Fruit fly (Drosophila melanogaster) whole organism, prepupa: ENCODE measurements around the gene Ir7g.

Experiments
- Blimp-1 ChIP-seq: fragments of 200-800 bp; sonication (Bioruptor generic); optimal IDR thresholded peaks from 3 replicates; lab custom pipeline; 2017; ENCODE audit warnings: missing biosample characterization, missing genetic modification characterization, mild to moderate bottlenecking, moderate library complexity, missing genetic modification reagents
- CG10631 ChIP-seq: fragments of 200-800 bp; sonication (Bioruptor generic); optimal IDR thresholded peaks from 2 replicates; lab custom pipeline; 2016; ENCODE audit warnings: missing biosample characterization, missing genetic modification characterization
- CG11762 ChIP-seq: fragments of 200-800 bp; sonication (Bioruptor generic); optimal IDR thresholded peaks from 3 replicates; lab custom pipeline; 2016; ENCODE audit warnings: missing biosample characterization, missing genetic modification characterization; ENCODE audit not compliant: insufficient read depth
- CG11902 ChIP-seq: fragments of 200-800 bp; sonication (Bioruptor generic); optimal IDR thresholded peaks from 3 replicates; lab custom pipeline; 2016; ENCODE audit warnings: missing biosample characterization, missing genetic modification characterization
- CG1621 ChIP-seq: fragments of 200-800 bp; sonication (Bioruptor generic); optimal IDR thresholded peaks from 3 replicates; lab custom pipeline; 2018; ENCODE audit warnings: missing biosample characterization, mild to moderate bottlenecking, missing genetic modification characterization
- CG16779 ChIP-seq: fragments of 200-800 bp; sonication (Bioruptor generic); optimal IDR thresholded peaks from 3 replicates; lab custom pipeline; 2017; ENCODE audit warnings: missing biosample characterization, mild to moderate bottlenecking, missing genetic modification characterization
- CG3032 ChIP-seq: fragments of 200-800 bp; optimal IDR thresholded peaks from 2 replicates; lab custom pipeline; 2019; ENCODE audit warnings: missing biosample characterization, mild to moderate bottlenecking, missing genetic modification characterization, moderate library complexity
- CG31627 ChIP-seq: fragments of 200-800 bp; sonication (Bioruptor generic); optimal IDR thresholded peaks from 3 replicates; lab custom pipeline; 2016; ENCODE audit warnings: missing biosample characterization, missing genetic modification characterization
- CG32006 ChIP-seq: fragments of 200-800 bp; sonication (Bioruptor generic); optimal IDR thresholded peaks from 3 replicates; lab custom pipeline; 2017; ENCODE audit warnings: missing biosample characterization, mild to moderate bottlenecking, missing genetic modification characterization
- CG34406 ChIP-seq: fragments of 200-800 bp; sonication (Bioruptor generic); optimal IDR thresholded peaks from 3 replicates; lab custom pipeline; 2016; ENCODE audit warnings: missing biosample characterization, missing genetic modification characterization
- CG3919 ChIP-seq: fragments of 200-800 bp; sonication (Bioruptor generic); optimal IDR thresholded peaks from 3 replicates; lab custom pipeline; 2016; ENCODE audit warnings: missing biosample characterization, missing genetic modification characterization
- CG4318 ChIP-seq: fragments of 200-800 bp; sonication (Bioruptor generic); optimal IDR thresholded peaks from 3 replicates; lab custom pipeline; 2017; ENCODE audit warnings: missing biosample characterization, mild to moderate bottlenecking, missing genetic modification characterization
- CG6163 ChIP-seq: fragments of 200-800 bp; sonication (Bioruptor generic); IDR thresholded peaks from 3 replicates; pipeline ENCODE4 v1.3.6; 2022; ENCODE audit warnings: missing biosample characterization, missing genetic modification characterization
- CG6276 ChIP-seq: fragments of 200-800 bp; sonication (Bioruptor generic); optimal IDR thresholded peaks from 2 replicates; lab custom pipeline; 2017; ENCODE audit warnings: missing biosample characterization, mild to moderate bottlenecking, missing genetic modification characterization
- CG6792 ChIP-seq: fragments of 200-800 bp; sonication (Bioruptor generic); optimal IDR thresholded peaks from 3 replicates; lab custom pipeline; 2016; ENCODE audit warnings: missing biosample characterization, missing genetic modification characterization
- CG6808 ChIP-seq: fragments of 200-800 bp; sonication (Bioruptor generic); optimal IDR thresholded peaks from 3 replicates; lab custom pipeline; 2017; ENCODE audit warnings: missing biosample characterization, missing genetic modification characterization, mild to moderate bottlenecking, moderate library complexity, missing genetic modification reagents
- CG7368 ChIP-seq: fragments of 200-800 bp; sonication (Bioruptor generic); optimal IDR thresholded peaks from 3 replicates; lab custom pipeline; 2016; ENCODE audit warnings: missing biosample characterization, missing genetic modification characterization
- CG8119 ChIP-seq: fragments of 200-800 bp; sonication (Bioruptor generic); IDR thresholded peaks from 3 replicates; pipeline ENCODE4 v1.3.6; 2022; ENCODE audit warnings: missing biosample characterization, missing genetic modification characterization
- CG8319 ChIP-seq: fragments of 200-800 bp; sonication (Bioruptor generic); optimal IDR thresholded peaks from 3 replicates; lab custom pipeline; 2016; ENCODE audit warnings: missing biosample characterization, missing genetic modification characterization
- Eip75B ChIP-seq: fragments of 200-800 bp; sonication (Bioruptor generic); optimal IDR thresholded peaks from 3 replicates; lab custom pipeline; 2016; ENCODE audit warnings: missing biosample characterization, missing genetic modification characterization
- Eip78C ChIP-seq: fragments of 200-800 bp; sonication (Bioruptor generic); peaks from one replicate; lab custom pipeline; 2016; ENCODE audit warnings: missing biosample characterization, missing genetic modification characterization
- Eip93F ChIP-seq: fragments of 200-800 bp; sonication (Bioruptor generic); optimal IDR thresholded peaks from 2 replicates; lab custom pipeline; 2016; ENCODE audit warnings: missing biosample characterization, mild to moderate bottlenecking, missing genetic modification characterization
- Ets21C ChIP-seq: fragments of 200-800 bp; sonication (Bioruptor generic); optimal IDR thresholded peaks from 3 replicates; lab custom pipeline; 2016; ENCODE audit warnings: missing biosample characterization, missing genetic modification characterization
- Gug ChIP-seq: fragments of 200-800 bp; sonication (Bioruptor generic); IDR thresholded peaks from 2 replicates; pipeline ENCODE4 v1.3.6; 2022; ENCODE audit warnings: missing biosample characterization, missing genetic modification characterization
- Hr38 ChIP-seq: sonication (Bioruptor generic); optimal IDR thresholded peaks from 2 replicates; lab custom pipeline; 2016; ENCODE audit warnings: missing biosample characterization, missing genetic modification characterization
- Hr39 ChIP-seq: fragments of 200-800 bp; sonication (Bioruptor generic); optimal IDR thresholded peaks from 2 replicates; lab custom pipeline; 2016; ENCODE audit warnings: missing biosample characterization, missing genetic modification characterization
- Lpt ChIP-seq: fragments of 200-800 bp; sonication (Bioruptor generic); optimal IDR thresholded peaks from 3 replicates; lab custom pipeline; 2016; ENCODE audit warnings: missing biosample characterization, missing genetic modification characterization
- Met ChIP-seq: fragments of 200-800 bp; sonication (Bioruptor generic); optimal IDR thresholded peaks from 3 replicates; lab custom pipeline; 2016; ENCODE audit warnings: missing biosample characterization, missing genetic modification characterization
- OdsH ChIP-seq: fragments of 200-800 bp; sonication (Bioruptor generic); optimal IDR thresholded peaks from 3 replicates; lab custom pipeline; 2016; ENCODE audit warnings: missing biosample characterization, missing genetic modification characterization
- Sox102F ChIP-seq: fragments of 200-800 bp; sonication (Bioruptor generic); optimal IDR thresholded peaks from 2 replicates; lab custom pipeline; 2016; ENCODE audit warnings: missing biosample characterization, mild to moderate bottlenecking, missing genetic modification characterization
- Sox14 ChIP-seq: fragments of 200-800 bp; sonication (Bioruptor generic); optimal IDR thresholded peaks from 3 replicates; lab custom pipeline; 2016; ENCODE audit warnings: missing biosample characterization, missing genetic modification characterization
- Sox15 ChIP-seq: fragments of 200-800 bp; sonication (Bioruptor generic); optimal IDR thresholded peaks from 3 replicates; lab custom pipeline; 2016; ENCODE audit warnings: missing biosample characterization, missing genetic modification characterization
- acj6 ChIP-seq: fragments of 200-800 bp; sonication (Bioruptor generic); optimal IDR thresholded peaks from 3 replicates; lab custom pipeline; 2016; ENCODE audit warnings: missing biosample characterization, missing genetic modification characterization
- dac ChIP-seq: fragments of 200-800 bp; sonication (Bioruptor generic); optimal IDR thresholded peaks from 2 replicates; lab custom pipeline; 2017; ENCODE audit warnings: missing biosample characterization, mild to moderate bottlenecking, missing genetic modification characterization
- dsx ChIP-seq: fragments of 200-800 bp; optimal IDR thresholded peaks from 3 replicates; lab custom pipeline; 2019; ENCODE audit warnings: missing biosample characterization, mild to moderate bottlenecking, missing genetic modification characterization, moderate library complexity; ENCODE audit not compliant: poor library complexity, severe bottlenecking
- esn ChIP-seq: fragments of 200-800 bp; sonication (Bioruptor generic); optimal IDR thresholded peaks from 2 replicates; lab custom pipeline; 2016; ENCODE audit warnings: missing biosample characterization, mild to moderate bottlenecking, missing genetic modification characterization, moderate library complexity
- fd59A ChIP-seq: fragments of 200-800 bp; sonication (Bioruptor generic); optimal IDR thresholded peaks from 2 replicates; lab custom pipeline; 2017; ENCODE audit warnings: missing biosample characterization, mild to moderate bottlenecking, missing genetic modification characterization, missing genetic modification reagents
- fd85E ChIP-seq: fragments of 200-800 bp; sonication (Bioruptor generic); optimal IDR thresholded peaks from 3 replicates; lab custom pipeline; 2016; ENCODE audit warnings: missing biosample characterization, missing genetic modification characterization
- fkh ChIP-seq: fragments of 200-800 bp; sonication (Bioruptor generic); optimal IDR thresholded peaks from 3 replicates; lab custom pipeline; 2017; ENCODE audit warnings: missing biosample characterization, mild to moderate bottlenecking, missing genetic modification characterization, moderate library complexity
- pdm3 ChIP-seq: fragments of 200-800 bp; sonication (Bioruptor generic); optimal IDR thresholded peaks from 3 replicates; lab custom pipeline; 2016; ENCODE audit warnings: missing biosample characterization, missing genetic modification characterization
- salr ChIP-seq, 2 experiments: fragments of 200-800 bp; sonication (Bioruptor generic); optimal IDR thresholded peaks; 3 replicates each; lab custom pipeline; 2016 to 2018; ENCODE audit warnings: missing biosample characterization in 2 of 2, missing genetic modification characterization in 2 of 2, mild to moderate bottlenecking in 1 of 2
- ss ChIP-seq, 2 experiments: fragments of 200-800 bp; sonication (Bioruptor generic); optimal IDR thresholded peaks; 2 replicates in 1 of 2; 3 replicates in 1 of 2; lab custom pipeline; 2017 to 2018; ENCODE audit warnings: mild to moderate bottlenecking in 2 of 2, missing biosample characterization in 2 of 2, missing genetic modification characterization in 2 of 2, moderate library complexity in 1 of 2
- svp ChIP-seq: fragments of 200-800 bp; sonication (Bioruptor generic); peaks from one replicate; lab custom pipeline; 2016; ENCODE audit warnings: missing biosample characterization, missing genetic modification characterization
- topi ChIP-seq: fragments of 200-800 bp; sonication (Bioruptor generic); optimal IDR thresholded peaks from 3 replicates; lab custom pipeline; 2016; ENCODE audit warnings: missing biosample characterization, missing genetic modification characterization
- vri ChIP-seq: fragments of 200-800 bp; sonication (Bioruptor generic); optimal IDR thresholded peaks from 3 replicates; lab custom pipeline; 2016; ENCODE audit warnings: missing biosample characterization, mild to moderate bottlenecking, missing genetic modification characterization

Gene Ir7g

dm6 chrX:7888386-7889024 is 4.0 kb downstream of the Ir7g start, which contains the start of gene Acat1 (continued):
- TF ChIP-seq esn (GFP tag; lab: Kevin White, UChicago) (peak; percentile 86), fd85E (GFP tag; lab: Kevin White, UChicago) (peak; percentile 38), dac (GFP tag; lab: Kevin White, UChicago) (peak; percentile 25), CG16779 (tag; lab: Kevin White, UChicago) (no peak), Lpt (GFP tag; lab: Kevin White, UChicago) (peak; percentile 41), Hr39 (GFP tag; lab: Kevin White, UChicago) (peak; percentile 80), CG10631 (GFP tag; lab: Kevin White, UChicago) (peak; percentile 84), Sox15 (peak; percentile 49), Met (GFP tag; lab: Kevin White, UChicago) (peak; percentile 84)
- TF ChIP-seq, all 60 proteins: peak for 50

DNA sequence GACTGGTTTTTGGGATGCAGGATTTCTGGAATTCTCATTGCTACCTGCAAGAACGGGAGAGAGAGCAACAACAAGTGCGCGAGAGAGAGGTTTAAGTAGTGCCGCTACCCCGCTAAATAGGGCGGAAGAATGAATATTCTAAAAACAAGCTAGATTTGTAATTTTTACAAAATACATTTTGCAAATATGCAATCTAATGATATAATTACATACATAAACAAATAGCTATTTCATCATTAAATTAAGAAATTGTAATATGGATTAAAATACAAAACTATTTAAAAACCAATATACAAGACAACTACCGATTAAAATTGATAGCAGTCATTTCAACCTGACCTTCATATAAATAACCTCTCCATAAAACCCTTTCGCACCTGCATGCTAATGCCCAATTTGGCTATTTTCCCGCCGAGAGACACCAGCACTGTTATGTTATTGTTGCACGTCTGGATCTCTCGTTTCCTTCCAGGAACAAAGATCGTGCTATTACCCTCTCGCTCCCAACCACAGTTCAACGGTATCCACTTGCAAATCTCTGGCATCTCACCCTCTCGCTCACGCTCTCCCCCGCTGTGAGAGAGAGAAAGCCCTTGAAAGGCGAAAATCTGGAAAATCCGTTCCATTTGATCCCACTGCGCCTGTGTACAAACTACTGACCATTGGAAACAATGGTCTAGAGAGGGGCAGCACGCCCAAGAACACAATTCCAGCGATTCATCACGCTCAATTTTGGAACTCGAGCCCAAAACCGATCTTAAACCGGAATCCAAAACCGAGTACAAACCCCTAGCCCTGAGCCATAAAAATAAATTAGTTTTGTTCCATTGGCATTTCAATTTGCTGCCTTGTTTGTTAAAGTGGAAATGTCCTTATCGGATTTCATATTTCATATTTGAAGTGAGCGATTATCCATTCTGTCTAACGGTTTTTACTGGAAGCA is 7.4 kb downstream of the Ir7g start, which contains the start of gene Nek2:
TSS of gene Nek2 (minus strand) at position 51 of the 943 bp plus-strand sequence.
- no peak for TF ChIP-seq Hr38 (GFP tag; lab: Kevin White, UChicago)
- no peak for TF ChIP-seq salr (GFP tag; optimal IDR thresholded peaks at IDR 0.05; lab: Kevin White, UChicago)
- TF ChIP-seq CG1621 (tag; lab: Kevin White, UChicago): no peak
- TF ChIP-seq Sox102F (GFP tag; lab: Kevin White, UChicago): no peak
- peak; percentile 31 for TF ChIP-seq CG32006 (GFP tag; lab: Kevin White, UChicago)
- TF ChIP-seq Eip75B (GFP tag; lab: Kevin White, UChicago): no peak
- peak; percentile 26 for TF ChIP-seq CG10631 (GFP tag; lab: Kevin White, UChicago)
- TF ChIP-seq Gug (GFP tag; lab: Robert Waterston, UW): no peak
- no peak for TF ChIP-seq Eip93F
- no peak for TF ChIP-seq CG7368
- TF ChIP-seq svp: peak; percentile 37
- peak; percentile 42 to 52 for TF ChIP-seq ss (GFP tag; optimal IDR thresholded peaks at IDR 0.05; lab: Kevin White, UChicago)
- TF ChIP-seq Ets21C (GFP tag; lab: Kevin White, UChicago): no peak
- TF ChIP-seq CG6163 (GFP tag; lab: Robert Waterston, UW): no peak
- TF ChIP-seq CG31627: no peak
- no peak for TF ChIP-seq CG34406
- no peak for TF ChIP-seq CG11902 (GFP tag; lab: Kevin White, UChicago)
- TF ChIP-seq CG6276 (GFP tag; lab: Kevin White, UChicago): peak; percentile 19
- TF ChIP-seq CG3919: peak; percentile 33
- TF ChIP-seq fkh (GFP tag; lab: Kevin White, UChicago): no peak
- TF ChIP-seq fd85E (GFP tag; lab: Kevin White, UChicago): no peak
- TF ChIP-seq vri (GFP tag; lab: Kevin White, UChicago): peak; percentile 15
- no peak for TF ChIP-seq CG8119
- no peak for TF ChIP-seq OdsH (GFP tag; lab: Kevin White, UChicago)
- no peak for TF ChIP-seq CG4318 (GFP tag; lab: Kevin White, UChicago)
- TF ChIP-seq Sox14 (GFP tag; lab: Kevin White, UChicago): no peak
- TF ChIP-seq Hr39 (GFP tag; lab: Kevin White, UChicago): no peak
- TF ChIP-seq CG11762: no peak
- TF ChIP-seq CG8319 (GFP tag; lab: Kevin White, UChicago): no peak
- peak; percentile 79 for TF ChIP-seq Eip78C (GFP tag; lab: Kevin White, UChicago)
- no peak for TF ChIP-seq pdm3 (GFP tag; lab: Kevin White, UChicago)
- no peak for TF ChIP-seq CG6792 (GFP tag; lab: Kevin White, UChicago)
- TF ChIP-seq dsx (GFP tag; lab: Kevin White, UChicago): peak; percentile 36
- no peak for TF ChIP-seq topi (GFP tag; lab: Kevin White, UChicago)
- no peak for TF ChIP-seq Sox15
- TF ChIP-seq acj6 (GFP tag; lab: Kevin White, UChicago): peak; percentile 14
- no peak for TF ChIP-seq Met (GFP tag; lab: Kevin White, UChicago)
- TF ChIP-seq CG16779 (tag; lab: Kevin White, UChicago): no peak
- peak; percentile 34 for TF ChIP-seq CG3032 (tag; lab: Kevin White, UChicago)
- TF ChIP-seq Lpt (GFP tag; lab: Kevin White, UChicago): no peak
- peak; percentile 50 for TF ChIP-seq CG6808 (GFP tag; lab: Kevin White, UChicago)
- peak; percentile 6 for TF ChIP-seq Blimp-1 (GFP tag; lab: Kevin White, UChicago)
- no peak for TF ChIP-seq fd59A
- TF ChIP-seq esn (GFP tag; lab: Kevin White, UChicago): peak; percentile 18
